Worm (Caenorhabditis elegans) whole organism, L2 larva: ENCODE data around the gene F09F9.1.

Experiments used
- C34F6.9 ChIP-seq: fragments of 150-350 bp; optimal IDR thresholded peaks from 2 replicates; lab custom pipeline; 2014; ENCODE audit warnings: missing biosample characterization, missing genetic modification characterization
- F13H6.1 ChIP-seq: sonication (generic microtip); optimal IDR thresholded peaks from 2 replicates; lab custom pipeline; 2016; ENCODE audit warnings: missing genetic modification characterization, missing compliant biosample characterization
- R02D3.7 ChIP-seq: fragments of 150-350 bp; optimal IDR thresholded peaks from 2 replicates; lab custom pipeline; 2014; ENCODE audit warnings: missing biosample characterization, missing genetic modification characterization
- Y55F3AM.14 ChIP-seq: fragments of 200-800 bp; sonication (Bioruptor generic); optimal IDR thresholded peaks from 2 replicates; lab custom pipeline; 2018; ENCODE audit warnings: mild to moderate bottlenecking, missing genetic modification characterization, missing compliant biosample characterization
- alr-1 ChIP-seq: fragments of 150-350 bp; optimal IDR thresholded peaks from 2 replicates; lab custom pipeline; 2014; ENCODE audit warnings: missing biosample characterization, missing genetic modification characterization
- ama-1 ChIP-seq: fragments of 150-350 bp; optimal IDR thresholded peaks from 2 replicates; lab custom pipeline; 2018; ENCODE audit warnings: inconsistent platforms
- blmp-1 ChIP-seq: sonication (generic microtip); optimal IDR thresholded peaks from 2 replicates; lab custom pipeline; 2017; ENCODE audit warnings: missing genetic modification characterization, mild to moderate bottlenecking, missing compliant biosample characterization, antibody characterized with exemption, moderate library complexity; ENCODE audit not compliant: insufficient read depth
- ceh-16 ChIP-seq: fragments of 150-350 bp; optimal IDR thresholded peaks from 2 replicates; lab custom pipeline; 2014; ENCODE audit warnings: missing biosample characterization, missing genetic modification characterization
- ceh-82 ChIP-seq: fragments of 150-350 bp; optimal IDR thresholded peaks from 2 replicates; lab custom pipeline; 2014; ENCODE audit warnings: missing biosample characterization, missing genetic modification characterization
- crh-2 ChIP-seq: sonication (generic microtip); optimal IDR thresholded peaks from 2 replicates; lab custom pipeline; 2017; ENCODE audit warnings: missing biosample characterization, missing genetic modification characterization
- elt-1 ChIP-seq: fragments of 150-350 bp; optimal IDR thresholded peaks from 2 replicates; lab custom pipeline; 2014; ENCODE audit warnings: missing biosample characterization, missing genetic modification characterization
- fos-1 ChIP-seq: fragments of 150-350 bp; optimal IDR thresholded peaks from 2 replicates; lab custom pipeline; 2014; ENCODE audit warnings: missing biosample characterization, missing genetic modification characterization
- gmeb-1 ChIP-seq: fragments of 150-350 bp; optimal IDR thresholded peaks from 2 replicates; lab custom pipeline; 2014; ENCODE audit warnings: missing biosample characterization, missing genetic modification characterization
- lin-11 ChIP-seq: fragments of 150-350 bp; sonication (generic microtip); optimal IDR thresholded peaks from 2 replicates; lab custom pipeline; 2014; ENCODE audit warnings: missing biosample characterization, missing genetic modification characterization, inconsistent platforms, mixed read lengths
- lin-13 ChIP-seq: fragments of 150-350 bp; optimal IDR thresholded peaks from 2 replicates; lab custom pipeline; 2014; ENCODE audit warnings: missing biosample characterization, missing genetic modification reagents, missing genetic modification characterization
- lin-39 ChIP-seq: fragments of 150-350 bp; optimal IDR thresholded peaks from 2 replicates; lab custom pipeline; 2014; ENCODE audit warnings: missing biosample characterization, missing genetic modification reagents, missing genetic modification characterization
- lsy-2 ChIP-seq, 2 experiments: fragments of 150-350 bp in 1 of 2; sonication (generic microtip) in 1 of 2; optimal IDR thresholded peaks; 2 replicates each; lab custom pipeline; 2014 to 2017; ENCODE audit warnings: missing biosample characterization in 2 of 2, missing genetic modification characterization in 2 of 2
- mab-5 ChIP-seq: fragments of 150-350 bp; optimal IDR thresholded peaks from 2 replicates; lab custom pipeline; 2014; ENCODE audit warnings: missing biosample characterization, missing genetic modification characterization
- mbf-1 ChIP-seq: sonication (generic microtip); optimal IDR thresholded peaks from 2 replicates; lab custom pipeline; 2017; ENCODE audit warnings: missing biosample characterization, missing genetic modification characterization
- mdl-1 ChIP-seq, 2 experiments: fragments of 150-350 bp in 1 of 2; sonication (generic microtip) in 1 of 2; optimal IDR thresholded peaks; 2 replicates each; lab custom pipeline; 2017; ENCODE audit warnings: missing biosample characterization in 2 of 2, missing genetic modification characterization in 2 of 2
- nhr-10 ChIP-seq: sonication (generic microtip); optimal IDR thresholded peaks from 2 replicates; lab custom pipeline; 2017; ENCODE audit warnings: missing biosample characterization, missing genetic modification characterization
- nhr-11 ChIP-seq: fragments of 150-350 bp; optimal IDR thresholded peaks from 2 replicates; lab custom pipeline; 2014; ENCODE audit warnings: missing biosample characterization, missing genetic modification characterization
- nhr-129 ChIP-seq: fragments of 150-350 bp; optimal IDR thresholded peaks from 2 replicates; lab custom pipeline; 2014; ENCODE audit warnings: missing biosample characterization, missing genetic modification characterization
- nhr-23 ChIP-seq: fragments of 150-350 bp; optimal IDR thresholded peaks from 2 replicates; lab custom pipeline; 2014; ENCODE audit warnings: missing biosample characterization, missing genetic modification reagents, missing genetic modification characterization
- nhr-25 ChIP-seq: fragments of 150-350 bp; sonication (generic microtip); optimal IDR thresholded peaks from 3 replicates; lab custom pipeline; 2014; ENCODE audit warnings: missing biosample characterization, missing genetic modification characterization
- nhr-77 ChIP-seq: fragments of 150-350 bp; optimal IDR thresholded peaks from 2 replicates; lab custom pipeline; 2014; ENCODE audit warnings: missing biosample characterization, missing genetic modification characterization
- peb-1 ChIP-seq: fragments of 150-350 bp; optimal IDR thresholded peaks from 2 replicates; lab custom pipeline; 2014; ENCODE audit warnings: missing biosample characterization, missing genetic modification characterization
- sem-4 ChIP-seq: fragments of 150-350 bp; optimal IDR thresholded peaks from 2 replicates; lab custom pipeline; 2014; ENCODE audit warnings: missing biosample characterization, missing genetic modification reagents, missing genetic modification characterization
- skn-1 ChIP-seq: sonication (generic microtip); optimal IDR thresholded peaks from 2 replicates; lab custom pipeline; 2017; ENCODE audit warnings: missing biosample characterization, missing genetic modification characterization
- sma-3 ChIP-seq: sonication (generic microtip); optimal IDR thresholded peaks from 2 replicates; lab custom pipeline; 2016; ENCODE audit warnings: missing genetic modification reagents, missing genetic modification characterization, missing compliant biosample characterization
- sma-9 ChIP-seq, 2 experiments: fragments of 150-350 bp in 1 of 2; sonication (generic microtip) in 1 of 2; optimal IDR thresholded peaks; 2 replicates each; lab custom pipeline; 2014 to 2016; ENCODE audit warnings: missing genetic modification characterization in 2 of 2, mild to moderate bottlenecking in 1 of 2, missing biosample characterization in 1 of 2, missing compliant biosample characterization in 1 of 2, missing genetic modification reagents in 1 of 2, moderate library complexity in 1 of 2
- unc-39 ChIP-seq: fragments of 150-350 bp; optimal IDR thresholded peaks from 2 replicates; lab custom pipeline; 2014; ENCODE audit warnings: missing biosample characterization, missing genetic modification characterization
- unc-55 ChIP-seq: fragments of 150-350 bp; sonication (generic microtip); optimal IDR thresholded peaks from 3 replicates; lab custom pipeline; 2014; ENCODE audit warnings: missing biosample characterization, missing genetic modification reagents, missing genetic modification characterization
- unc-62 ChIP-seq: fragments of 150-350 bp; optimal IDR thresholded peaks from 2 replicates; lab custom pipeline; 2014; ENCODE audit warnings: missing biosample characterization, missing genetic modification reagents, missing genetic modification characterization
- ztf-1 ChIP-seq: fragments of 200-800 bp; sonication (Bioruptor generic); conservative IDR thresholded peaks from 2 replicates; pipeline ENCODE4 v1.3.6; 2022; ENCODE audit warnings: missing genetic modification characterization, missing compliant biosample characterization
- ztf-11 ChIP-seq: sonication (generic microtip); optimal IDR thresholded peaks from 2 replicates; lab custom pipeline; 2017; ENCODE audit warnings: missing biosample characterization, missing genetic modification characterization

Gene F09F9.1

ce11 chrX:4123368-4123767, 8.2 kb downstream of the F09F9.1 start:
- TF ChIP-seq nhr-23 (tag; lab: Kevin White, UChicago) (no peak), ceh-82 (tag; lab: Kevin White, UChicago) (no peak), lin-39 (tag; lab: Kevin White, UChicago) (no peak), Y55F3AM.14 (GFP tag; lab: Kevin White, UChicago) (no peak), ama-1 (no peak), nhr-25 (tag; lab: Kevin White, UChicago) (no peak), C34F6.9 (tag; lab: Kevin White, UChicago) (no peak), crh-2 (tag; lab: Kevin White, UChicago) (no peak), blmp-1 (no peak), lin-11 (tag; lab: Kevin White, UChicago) (no peak)

- TF ChIP-seq mab-5 (tag; lab: Kevin White, UChicago) (no peak), ztf-1 (GFP tag; lab: Robert Waterston, UW) (no peak), crh-2 (tag; lab: Kevin White, UChicago) (no peak), unc-55 (GFP tag; lab: Kevin White, UChicago) (no peak), ztf-11 (tag; lab: Kevin White, UChicago) (no peak), nhr-25 (tag; lab: Kevin White, UChicago) (no peak), sem-4 (tag; lab: Kevin White, UChicago) (no peak), F13H6.1 (no peak), elt-1 (no peak), lin-13 (GFP tag; lab: Kevin White, UChicago) (no peak), lin-11 (tag; lab: Kevin White, UChicago) (no peak)
These were observed 10.2 kb downstream of the F09F9.1 start for ce11 chrX:4125165-4125803.

ce11 chrX:4128684-4129083, 13.6 kb downstream of the F09F9.1 start:
- TF ChIP-seq nhr-23 (tag; lab: Kevin White, UChicago) (no peak), C34F6.9 (tag; lab: Kevin White, UChicago) (no peak), alr-1 (tag; lab: Kevin White, UChicago) (no peak), mbf-1 (tag; lab: Kevin White, UChicago) (no peak), unc-39 (tag; lab: Kevin White, UChicago) (no peak), crh-2 (tag; lab: Kevin White, UChicago) (no peak), ceh-16 (no peak), gmeb-1 (tag; lab: Kevin White, UChicago) (no peak), nhr-25 (tag; lab: Kevin White, UChicago) (no peak), nhr-10 (no peak), unc-55 (GFP tag; lab: Kevin White, UChicago) (no peak), R02D3.7 (tag; lab: Kevin White, UChicago) (no peak), sma-9 (GFP tag; optimal IDR thresholded peaks at IDR 0.05; lab: Kevin White, UChicago) (no peak), sma-9 (tag; optimal IDR thresholded peaks at IDR 0.05; lab: Kevin White, UChicago) (no peak), peb-1 (tag; lab: Kevin White, UChicago) (no peak), nhr-77 (tag; lab: Kevin White, UChicago) (no peak)

- TF ChIP-seq mab-5 (tag; lab: Kevin White, UChicago) (no peak), fos-1 (tag; lab: Kevin White, UChicago) (no peak), nhr-11 (tag; lab: Kevin White, UChicago) (no peak), nhr-129 (tag; lab: Kevin White, UChicago) (peak; percentile 57), mdl-1 (tag; optimal IDR thresholded peaks at IDR 0.05; lab: Kevin White, UChicago) (no peak), unc-62 (GFP tag; lab: Kevin White, UChicago) (no peak), F13H6.1 (peak; percentile 36), C34F6.9 (tag; lab: Kevin White, UChicago) (no peak), sma-9 (GFP tag; optimal IDR thresholded peaks at IDR 0.05; lab: Kevin White, UChicago) (peak; percentile 52), sma-9 (tag; optimal IDR thresholded peaks at IDR 0.05; lab: Kevin White, UChicago) (no peak), sma-3 (GFP tag; lab: Kevin White, UChicago) (no peak), lsy-2 (tag; optimal IDR thresholded peaks at IDR 0.05; lab: Kevin White, UChicago) (peak in 1 of 2 experiments; percentile 51), skn-1 (tag; lab: Kevin White, UChicago) (no peak), ztf-1 (GFP tag; lab: Robert Waterston, UW) (no peak)
These were observed 16.2 kb downstream of the F09F9.1 start for ce11 chrX:4131354-4131753.
